Worm (Caenorhabditis elegans): ENCODE data around the gene F26D2.14.

The F26D2.14 gene

DNA sequence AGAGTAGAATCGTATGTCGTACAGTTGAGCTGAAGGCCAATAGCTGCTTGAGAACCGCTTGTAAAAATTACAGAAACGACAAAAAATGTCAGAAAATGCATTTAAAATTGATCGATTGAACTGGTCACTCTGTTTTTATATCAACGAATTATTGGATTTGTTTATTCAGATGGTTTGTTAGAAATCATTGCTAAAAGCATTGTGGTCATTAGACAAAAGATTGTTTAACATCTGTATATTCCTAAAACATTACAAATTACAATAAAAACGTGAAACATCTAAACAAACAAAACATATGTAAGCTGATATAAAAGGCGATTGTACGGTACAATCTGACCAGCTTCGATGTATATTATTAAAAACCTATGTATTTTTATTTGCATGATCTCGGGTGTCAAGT, at the start of gene F26D2.14, which contains the start of gene F26D2.13:
Gene F26D2.14 (plus strand): TSS at position 346 of the 400 bp plus-strand sequence.
Gene F26D2.13 (minus strand): TSS at position 101 of the 400 bp plus-strand sequence.
- TF ChIP-seq dao-5 (tag; optimal IDR thresholded peaks at IDR 0.05) (no peak), him-1 (tag; optimal IDR thresholded peaks at IDR 0.05) (no peak), W03F9.2 (tag; optimal IDR thresholded peaks at IDR 0.05) (no peak)

DNA sequence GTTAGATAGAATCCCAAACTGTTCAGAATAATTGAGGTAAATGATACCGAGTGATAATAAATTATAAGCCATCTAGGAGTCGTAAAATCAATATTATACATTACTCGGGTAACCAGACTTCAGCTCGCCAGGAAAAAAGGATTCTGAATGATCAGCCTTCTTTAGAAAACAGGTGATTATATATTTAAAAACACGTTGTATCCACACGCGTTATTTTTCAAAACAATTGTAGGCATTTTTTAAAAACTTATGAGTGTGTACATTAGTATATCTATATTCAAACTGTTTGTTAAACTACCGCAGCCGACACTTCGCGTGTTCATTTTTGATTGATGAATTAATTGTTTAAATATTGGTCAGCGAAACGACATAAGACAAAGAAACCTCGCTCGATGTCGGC, 47.4 kb upstream of the F26D2.14 start, which contains the start of gene sri-65:
Gene sri-65 (minus strand): TSS at position 101 of the 400 bp plus-strand sequence.
- TF ChIP-seq dao-5 (tag; optimal IDR thresholded peaks at IDR 0.05): no peak
- TF ChIP-seq him-1 (tag; optimal IDR thresholded peaks at IDR 0.05): no peak
- no peak for TF ChIP-seq W03F9.2 (tag; optimal IDR thresholded peaks at IDR 0.05)

DNA sequence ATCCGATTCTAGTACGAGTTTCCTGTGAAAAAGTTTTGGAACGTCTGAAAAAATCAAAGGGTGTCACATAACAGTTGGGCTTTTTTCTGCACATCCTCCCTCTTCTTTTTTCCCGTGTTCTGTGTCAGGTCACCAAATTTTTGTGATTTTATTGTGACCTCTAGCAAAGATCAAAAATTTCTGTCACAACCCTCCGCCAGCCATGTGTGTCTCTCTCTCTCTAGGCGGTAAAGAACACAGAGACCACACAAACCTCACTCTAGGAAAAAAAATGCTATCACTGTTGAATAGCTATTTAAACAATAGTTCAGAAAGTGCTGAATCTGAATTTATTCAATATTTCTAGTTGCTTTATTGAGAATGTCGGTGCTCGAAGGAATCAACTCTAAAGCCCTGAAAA, 45.0 kb upstream of the F26D2.14 start, which contains the start of gene gst-44:
Gene gst-44 (plus strand): TSS at position 237 of the 400 bp plus-strand sequence.
- TF ChIP-seq W03F9.2 (tag; optimal IDR thresholded peaks at IDR 0.05): no peak
- no peak for TF ChIP-seq dao-5 (tag; optimal IDR thresholded peaks at IDR 0.05)
- no peak for TF ChIP-seq him-1 (tag; optimal IDR thresholded peaks at IDR 0.05)

DNA sequence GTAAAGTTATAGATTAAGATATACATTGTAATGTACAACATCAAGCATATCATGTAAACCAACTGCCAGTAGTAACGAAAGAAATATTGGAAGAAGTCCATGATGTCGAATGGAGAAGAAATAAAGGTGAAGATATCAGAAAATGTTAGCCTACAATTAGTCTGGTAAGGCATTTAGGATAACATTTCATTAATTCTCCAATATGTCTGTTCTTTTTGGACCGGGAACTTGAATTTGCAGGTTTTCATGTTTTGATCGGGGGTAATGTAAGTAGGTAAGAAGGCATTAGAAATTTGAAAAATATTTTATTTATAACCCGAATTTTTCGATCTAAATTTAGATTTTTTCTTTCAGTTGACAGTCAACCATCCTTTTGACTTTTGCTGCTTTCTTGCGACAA, 41.9 kb upstream of the F26D2.14 start, which contains the start of gene srd-63:
Gene srd-63 (minus strand): TSS at position 101 of the 400 bp plus-strand sequence.
- TF ChIP-seq him-1 (tag; optimal IDR thresholded peaks at IDR 0.05): no peak
- no peak for TF ChIP-seq dao-5 (tag; optimal IDR thresholded peaks at IDR 0.05)
- no peak for TF ChIP-seq W03F9.2 (tag; optimal IDR thresholded peaks at IDR 0.05)

DNA sequence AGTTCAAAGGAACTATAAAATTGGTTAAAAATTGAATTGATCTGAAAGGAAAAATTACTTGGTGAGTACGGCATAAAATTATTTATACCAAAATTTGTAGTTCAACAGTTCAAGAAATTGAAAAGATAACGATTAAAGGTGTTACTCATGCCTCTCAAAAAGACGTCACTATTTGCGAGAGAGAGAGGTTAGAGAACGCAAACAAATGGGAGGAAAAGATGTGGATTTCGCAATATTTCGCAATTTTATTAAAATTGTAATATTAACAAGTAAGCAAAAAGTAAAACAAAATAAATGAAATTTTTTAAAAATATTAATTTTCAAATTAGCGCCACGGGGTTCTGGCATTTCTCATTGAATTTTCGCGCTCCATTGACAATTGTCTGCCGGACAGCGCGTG, 40.5 kb upstream of the F26D2.14 start, which contains the start of gene F13A7.11:
Gene F13A7.11 (minus strand): TSS at position 174 of the 400 bp plus-strand sequence.
- no peak for TF ChIP-seq W03F9.2 (tag; optimal IDR thresholded peaks at IDR 0.05)
- TF ChIP-seq dao-5 (tag; optimal IDR thresholded peaks at IDR 0.05): no peak
- TF ChIP-seq him-1 (tag; optimal IDR thresholded peaks at IDR 0.05): no peak

DNA sequence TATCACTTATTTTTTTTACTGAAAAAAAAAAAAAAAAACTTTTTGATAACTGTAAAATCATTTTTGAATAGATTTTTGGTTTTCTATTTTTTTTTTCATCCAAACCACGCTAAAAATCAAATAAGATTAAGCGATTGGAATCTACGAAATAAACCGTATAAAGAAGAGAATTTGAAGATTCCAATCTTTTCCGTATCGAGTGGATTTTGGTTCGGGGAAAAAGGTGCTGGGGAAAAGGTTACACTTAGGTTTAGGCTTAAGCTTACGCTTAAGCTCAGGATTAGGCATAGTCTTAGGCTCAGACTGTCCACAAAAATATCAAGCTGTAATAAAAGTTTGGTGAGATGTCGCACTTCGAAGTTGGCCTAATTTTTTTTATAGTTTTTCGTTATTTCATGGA, 39.9 kb upstream of the F26D2.14 start, which contains the start of gene F13A7.12:
Gene F13A7.12 (plus strand): TSS at position 301 of the 400 bp plus-strand sequence.
- TF ChIP-seq him-1 (tag; optimal IDR thresholded peaks at IDR 0.05) (no peak), W03F9.2 (tag; optimal IDR thresholded peaks at IDR 0.05) (no peak), dao-5 (tag; optimal IDR thresholded peaks at IDR 0.05) (no peak)

DNA sequence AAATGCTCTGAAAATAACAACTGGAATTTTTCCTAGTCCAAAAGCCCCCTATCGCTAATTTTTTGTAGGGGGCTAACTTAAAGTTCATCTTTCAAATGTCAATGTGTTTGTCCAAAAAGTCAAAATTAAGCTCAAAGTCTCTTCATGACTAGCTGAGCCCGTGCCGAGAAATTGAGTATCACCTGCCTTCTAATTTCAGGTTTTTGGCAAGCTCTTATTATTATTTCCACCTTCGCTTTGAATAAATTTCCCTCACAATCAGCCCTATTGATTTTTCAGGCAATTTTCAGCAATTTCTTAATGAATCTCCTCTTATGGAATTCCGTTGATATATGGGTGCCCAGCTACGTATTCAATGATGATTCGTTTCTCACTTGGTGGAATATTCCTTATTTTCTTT, 36.3 kb upstream of the F26D2.14 start, which contains the start of gene sre-36:
Gene sre-36 (plus strand): TSS at position 301 of the 400 bp plus-strand sequence.
- TF ChIP-seq dao-5 (tag; optimal IDR thresholded peaks at IDR 0.05) (no peak), W03F9.2 (tag; optimal IDR thresholded peaks at IDR 0.05) (no peak), him-1 (tag; optimal IDR thresholded peaks at IDR 0.05) (no peak)

DNA sequence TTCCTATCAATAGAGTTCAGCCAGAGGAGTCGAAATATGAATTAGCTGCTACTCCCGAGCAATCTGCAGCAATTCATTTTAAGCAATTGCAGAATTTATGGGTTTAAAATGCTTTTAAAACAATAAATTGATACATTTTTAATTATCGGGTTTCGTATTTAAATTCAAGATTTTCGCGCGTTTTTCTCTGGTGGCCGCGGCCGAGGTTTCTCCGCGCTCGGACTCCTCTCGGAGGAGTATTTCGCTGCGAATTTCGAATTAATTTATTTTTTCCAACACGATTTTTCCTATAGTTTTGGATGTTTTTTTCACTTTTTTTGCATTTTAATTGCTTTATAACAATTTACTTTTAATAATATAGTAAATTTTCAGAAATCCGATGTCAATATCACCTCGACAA, 34.1 kb upstream of the F26D2.14 start, which contains the start of gene F13A7.14:
Gene F13A7.14 (plus strand): TSS at position 373 of the 400 bp plus-strand sequence.
- TF ChIP-seq him-1 (tag; optimal IDR thresholded peaks at IDR 0.05) (no peak), W03F9.2 (tag; optimal IDR thresholded peaks at IDR 0.05) (peak; percentile 72)

DNA sequence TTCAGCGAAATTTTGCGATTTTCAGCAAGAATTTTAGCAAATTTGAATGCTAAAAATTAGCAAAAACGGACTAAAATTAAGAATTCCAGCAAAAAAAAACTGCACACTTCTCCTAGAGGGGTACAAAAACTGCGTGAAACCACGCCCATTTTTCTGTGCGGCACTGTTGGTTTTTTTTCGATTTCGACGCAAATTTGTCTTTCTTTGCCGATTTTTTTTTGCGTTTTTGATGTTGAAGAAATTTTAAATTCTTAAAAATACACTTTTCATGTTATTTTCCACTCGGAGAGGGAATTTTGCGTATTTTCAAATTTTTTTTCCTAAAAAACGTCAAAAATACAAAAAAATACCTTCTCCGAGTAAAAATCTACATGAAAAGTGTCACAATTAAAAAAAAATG, 31.7 kb upstream of the F26D2.14 start, which contains the start of gene syp-1:
Gene syp-1 (plus strand): TSS at position 301 of the 400 bp plus-strand sequence.
- TF ChIP-seq dao-5 (tag; optimal IDR thresholded peaks at IDR 0.05) (no peak), him-1 (tag; optimal IDR thresholded peaks at IDR 0.05) (no peak), W03F9.2 (tag; optimal IDR thresholded peaks at IDR 0.05) (no peak)

DNA sequence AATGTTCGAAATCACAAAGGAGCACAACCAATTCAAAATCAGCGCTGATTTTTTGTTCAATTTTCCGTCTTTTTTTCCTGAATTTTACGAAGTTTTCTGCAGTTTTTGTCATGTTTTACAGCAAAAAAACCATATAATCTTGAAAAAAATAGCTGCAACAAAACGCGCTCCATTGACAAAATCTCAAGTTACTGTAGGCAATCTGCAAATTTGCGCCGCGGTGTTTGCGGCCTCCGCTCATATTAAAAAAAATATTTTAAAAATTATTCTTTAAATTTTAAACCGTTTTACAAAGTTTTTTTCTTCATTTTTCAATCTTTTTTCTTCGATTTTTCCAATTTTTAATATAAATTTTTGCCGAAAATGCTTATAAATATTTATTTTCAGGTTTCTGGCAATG, 30.3 kb upstream of the F26D2.14 start:
- TF ChIP-seq him-1 (tag; optimal IDR thresholded peaks at IDR 0.05) (no peak), dao-5 (tag; optimal IDR thresholded peaks at IDR 0.05) (no peak), W03F9.2 (tag; optimal IDR thresholded peaks at IDR 0.05) (no peak)

DNA sequence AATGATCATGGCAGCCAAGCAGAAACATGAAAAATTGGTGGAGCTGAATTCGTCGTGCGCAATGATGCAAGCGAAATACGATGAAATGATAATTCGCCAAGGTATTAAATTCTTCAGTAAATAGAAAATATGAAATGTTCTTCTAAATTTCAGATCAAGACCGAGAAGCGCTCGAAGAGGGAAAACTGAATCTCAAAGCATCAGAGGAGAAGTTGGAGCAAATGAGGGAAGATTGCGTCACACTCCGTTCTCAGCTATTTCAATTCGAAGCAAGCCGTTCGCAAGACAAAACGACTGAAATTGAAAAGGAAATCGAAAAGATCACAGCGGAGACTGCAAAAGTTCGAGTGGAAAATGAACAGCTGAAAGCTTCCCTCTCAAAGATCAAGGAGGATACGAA, 29.3 kb upstream of the F26D2.14 start:
- no peak for TF ChIP-seq him-1 (tag; optimal IDR thresholded peaks at IDR 0.05)
- no peak for TF ChIP-seq W03F9.2 (tag; optimal IDR thresholded peaks at IDR 0.05)
- TF ChIP-seq dao-5 (tag; optimal IDR thresholded peaks at IDR 0.05): no peak

DNA sequence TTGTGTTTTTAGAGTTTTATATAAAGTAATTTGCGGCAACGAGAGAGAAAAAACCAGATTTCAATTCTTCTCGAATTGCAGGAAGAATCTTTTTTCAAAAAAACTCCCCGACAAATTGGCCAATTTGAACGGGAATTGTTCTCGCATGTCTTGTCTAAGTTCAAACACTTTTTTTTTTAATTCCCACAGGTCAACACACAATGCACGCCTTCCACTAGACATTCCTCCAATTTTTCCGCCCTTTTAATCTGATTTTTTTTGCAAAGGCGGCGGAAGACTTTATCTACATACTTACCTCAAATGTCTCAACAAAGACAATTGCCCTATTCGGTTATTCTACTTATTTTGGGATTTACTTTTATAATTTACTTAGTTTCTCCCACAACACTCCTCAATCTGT, 28.0 kb upstream of the F26D2.14 start, which contains the start of gene F26D2.3:
Gene F26D2.3 (plus strand): TSS at position 301 of the 400 bp plus-strand sequence.
- no peak for TF ChIP-seq W03F9.2 (tag; optimal IDR thresholded peaks at IDR 0.05)
- no peak for TF ChIP-seq dao-5 (tag; optimal IDR thresholded peaks at IDR 0.05)
- no peak for TF ChIP-seq him-1 (tag; optimal IDR thresholded peaks at IDR 0.05)

DNA sequence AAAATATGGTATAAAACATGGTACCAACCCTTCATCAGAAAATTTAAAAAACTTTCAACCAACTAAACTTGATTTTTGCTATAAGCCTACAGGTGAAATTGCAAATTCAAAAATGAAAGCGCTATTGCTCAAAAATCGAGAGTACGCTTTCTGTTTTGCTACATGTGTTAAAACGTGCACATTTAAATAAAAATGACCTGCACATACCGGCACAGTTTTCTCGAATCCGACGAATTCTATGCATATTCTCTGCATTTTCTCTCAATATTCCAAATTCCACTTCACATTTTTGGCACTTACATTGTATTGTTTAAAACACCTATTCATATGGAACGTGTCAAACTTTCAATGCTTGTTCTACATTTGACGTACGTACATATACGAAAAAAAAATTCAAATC, 25.1 kb upstream of the F26D2.14 start, which contains the start of gene srh-145:
Gene srh-145 (plus strand): TSS at position 193 of the 400 bp plus-strand sequence.
- no peak for TF ChIP-seq dao-5 (tag; optimal IDR thresholded peaks at IDR 0.05)
- TF ChIP-seq W03F9.2 (tag; optimal IDR thresholded peaks at IDR 0.05): no peak
- TF ChIP-seq him-1 (tag; optimal IDR thresholded peaks at IDR 0.05): no peak

DNA sequence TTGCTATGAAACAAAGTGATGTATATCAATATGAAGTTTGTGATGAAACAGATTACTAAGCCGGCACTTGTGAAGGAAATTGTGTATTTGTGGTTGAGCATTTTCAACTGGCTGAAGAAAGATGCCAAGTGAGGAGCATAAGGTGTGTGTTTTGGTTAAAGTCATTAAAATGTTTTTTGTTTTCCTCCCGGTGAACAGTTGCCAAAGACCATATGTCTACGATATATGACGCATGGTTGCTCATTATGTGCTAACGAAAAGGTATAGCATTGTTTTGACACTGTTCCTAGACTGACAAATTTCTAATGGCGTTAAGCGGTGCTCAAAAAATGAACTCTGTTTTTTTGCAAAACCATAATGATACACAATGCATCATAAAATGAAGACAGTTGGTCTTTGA, 18.6 kb upstream of the F26D2.14 start, which contains the start of gene str-55:
Gene str-55 (minus strand): TSS at position 101 of the 400 bp plus-strand sequence.
- TF ChIP-seq W03F9.2 (tag; optimal IDR thresholded peaks at IDR 0.05) (no peak), dao-5 (tag; optimal IDR thresholded peaks at IDR 0.05) (no peak), him-1 (tag; optimal IDR thresholded peaks at IDR 0.05) (no peak)
